Worm (Caenorhabditis elegans) whole organism, L4/young adult: ENCODE results near the gene fis-2.

Source experiments
- dao-5 ChIP-seq: sonication (generic microtip); optimal IDR thresholded peaks from 2 replicates; lab custom pipeline; 2016; ENCODE audit warnings: missing genotype, missing genetic modification characterization, moderate library complexity, missing compliant biosample characterization
- him-1 ChIP-seq: sonication (generic microtip); optimal IDR thresholded peaks from 2 replicates; lab custom pipeline; 2016; ENCODE audit warnings: missing genotype, missing genetic modification reagents, missing genetic modification characterization, missing compliant biosample characterization

DNA sequence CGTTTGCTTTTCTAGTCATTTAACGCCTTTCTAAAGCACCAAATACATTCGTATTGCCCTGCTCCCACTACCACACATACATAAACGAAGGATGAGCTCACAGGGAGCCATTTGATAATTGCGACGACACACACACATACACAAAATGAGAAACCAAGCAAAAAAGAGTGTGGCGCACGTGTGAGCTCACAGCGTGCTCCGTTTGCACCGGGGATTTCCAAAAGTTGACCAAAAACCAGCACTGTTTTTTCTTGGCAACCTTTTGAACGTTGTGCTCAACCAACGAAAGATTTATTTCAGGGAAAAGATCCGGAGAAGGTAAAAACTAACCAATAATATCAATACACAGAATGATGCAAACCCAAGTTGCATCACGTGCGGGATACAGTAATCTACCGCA, 10.2 kb downstream of the fis-2 start, which contains the start of gene ksr-1:
- TF ChIP-seq him-1 (tag; lab: Kevin White, UChicago): no peak
- TF ChIP-seq dao-5 (tag; lab: Kevin White, UChicago): no peak
